Worm (Caenorhabditis elegans) whole organism, L1 larva: ENCODE results near the gene F31E8.4.

Experiments
- C16A3.4 ChIP-seq: fragments of 150-350 bp; optimal IDR thresholded peaks from 2 replicates; lab custom pipeline; 2014; ENCODE audit warnings: missing biosample characterization, missing genetic modification characterization
- F16B12.6 ChIP-seq: fragments of 150-350 bp; optimal IDR thresholded peaks from 2 replicates; lab custom pipeline; 2014; ENCODE audit warnings: missing biosample characterization, missing genetic modification characterization
- blmp-1 ChIP-seq: fragments of 150-350 bp; optimal IDR thresholded peaks from 2 replicates; lab custom pipeline; 2014; ENCODE audit warnings: missing biosample characterization, missing genetic modification characterization
- ceh-63 ChIP-seq: fragments of 200-800 bp; sonication (Bioruptor generic); optimal IDR thresholded peaks from 2 replicates; lab custom pipeline; 2018; ENCODE audit warnings: mild to moderate bottlenecking, missing genetic modification characterization, missing compliant biosample characterization
- ceh-8 ChIP-seq: fragments of 200-800 bp; sonication (Bioruptor generic); optimal IDR thresholded peaks from 2 replicates; lab custom pipeline; 2018; ENCODE audit warnings: mild to moderate bottlenecking, missing genetic modification characterization, moderate library complexity, missing compliant biosample characterization
- ceh-82 ChIP-seq, 3 experiments: fragments of 150-350 bp in 1 of 3; sonication (generic microtip) in 2 of 3; optimal IDR thresholded peaks; 2 replicates each; lab custom pipeline; 2014 to 2017; ENCODE audit warnings: missing biosample characterization in 3 of 3, missing genetic modification characterization in 3 of 3
- ceh-90 ChIP-seq: sonication (generic microtip); optimal IDR thresholded peaks from 2 replicates; lab custom pipeline; 2016; ENCODE audit warnings: missing genetic modification characterization, missing compliant biosample characterization
- dsc-1 ChIP-seq: sonication (generic microtip); optimal IDR thresholded peaks from 2 replicates; lab custom pipeline; 2016; ENCODE audit warnings: mild to moderate bottlenecking, missing genetic modification characterization, missing compliant biosample characterization
- egl-27 ChIP-seq, 2 experiments: fragments of 150-350 bp in 1 of 2; sonication (generic microtip); optimal IDR thresholded peaks; 3 replicates each; lab custom pipeline; 2017 to 2018; ENCODE audit warnings: missing biosample characterization in 2 of 2, missing genetic modification characterization in 2 of 2, missing genetic modification reagents in 2 of 2
- elt-2 ChIP-seq: sonication (generic microtip); optimal IDR thresholded peaks from 2 replicates; lab custom pipeline; 2016; ENCODE audit warnings: missing genetic modification characterization, mild to moderate bottlenecking, inconsistent platforms, missing compliant biosample characterization, missing genetic modification reagents
- ets-5 ChIP-seq: fragments of 200-800 bp; sonication (Bioruptor generic); IDR thresholded peaks from 2 replicates; pipeline ENCODE4 v1.3.6; 2022; ENCODE audit warnings: missing genetic modification characterization, missing compliant biosample characterization
- fkh-10 ChIP-seq: sonication (generic microtip); optimal IDR thresholded peaks from 2 replicates; lab custom pipeline; 2017; ENCODE audit warnings: missing biosample characterization, missing genetic modification reagents, missing genetic modification characterization
- fkh-4 ChIP-seq: sonication (generic microtip); optimal IDR thresholded peaks from 2 replicates; lab custom pipeline; 2016; ENCODE audit warnings: missing compliant biosample characterization, missing genetic modification characterization, borderline replicate concordance
- fkh-8 ChIP-seq: sonication (generic microtip); optimal IDR thresholded peaks from 2 replicates; lab custom pipeline; 2016; ENCODE audit warnings: mild to moderate bottlenecking, missing genetic modification characterization, missing compliant biosample characterization
- fos-1 ChIP-seq: fragments of 150-350 bp; optimal IDR thresholded peaks from 2 replicates; lab custom pipeline; 2014; ENCODE audit warnings: missing biosample characterization, missing genetic modification characterization
- irx-1 ChIP-seq: sonication (generic microtip); optimal IDR thresholded peaks from 2 replicates; lab custom pipeline; 2016; ENCODE audit warnings: missing genetic modification characterization, missing compliant biosample characterization
- jun-1 ChIP-seq: fragments of 150-350 bp; optimal IDR thresholded peaks from 2 replicates; lab custom pipeline; 2014; ENCODE audit warnings: missing biosample characterization, missing genetic modification reagents, missing genetic modification characterization
- lin-14 ChIP-seq: fragments of 200-800 bp; sonication (Bioruptor generic); optimal IDR thresholded peaks from 2 replicates; lab custom pipeline; 2018; ENCODE audit warnings: mild to moderate bottlenecking, missing genetic modification characterization, moderate library complexity, missing compliant biosample characterization
- lin-15B ChIP-seq: fragments of 150-350 bp; sonication (generic microtip); optimal IDR thresholded peaks from 3 replicates; lab custom pipeline; 2014; ENCODE audit warnings: missing biosample characterization, missing genetic modification characterization
- lin-35 ChIP-seq, 2 experiments: fragments of 150-350 bp; optimal IDR thresholded peaks; 2 replicates each; lab custom pipeline; 2014; ENCODE audit warnings: missing biosample characterization in 2 of 2, missing genetic modification characterization in 2 of 2, missing genetic modification reagents in 2 of 2
- lin-39 ChIP-seq: fragments of 150-350 bp; optimal IDR thresholded peaks from 2 replicates; lab custom pipeline; 2014; ENCODE audit warnings: missing biosample characterization, missing genetic modification reagents, missing genetic modification characterization
- lsy-2 ChIP-seq, 2 experiments: fragments of 150-350 bp; optimal IDR thresholded peaks; 2 replicates each; lab custom pipeline; 2014; ENCODE audit warnings: missing biosample characterization in 2 of 2, missing genetic modification characterization in 2 of 2
- mab-9 ChIP-seq: fragments of 200-800 bp; sonication (Bioruptor generic); IDR thresholded peaks from 2 replicates; pipeline ENCODE4 v1.3.6; 2022; ENCODE audit warnings: missing genetic modification reagents, missing genetic modification characterization, missing compliant biosample characterization
- mdl-1 ChIP-seq, 2 experiments: fragments of 150-350 bp; optimal IDR thresholded peaks; 2 replicates each; lab custom pipeline; 2014 to 2017; ENCODE audit warnings: missing biosample characterization in 2 of 2, missing genetic modification characterization in 2 of 2, inconsistent platforms in 1 of 2
- mef-2 ChIP-seq: fragments of 150-350 bp; optimal IDR thresholded peaks from 2 replicates; lab custom pipeline; 2014; ENCODE audit warnings: missing biosample characterization, missing genetic modification characterization
- mep-1 ChIP-seq: fragments of 150-350 bp; optimal IDR thresholded peaks from 2 replicates; lab custom pipeline; 2014; ENCODE audit warnings: missing biosample characterization, missing genetic modification characterization
- nhr-11 ChIP-seq: fragments of 150-350 bp; optimal IDR thresholded peaks from 2 replicates; lab custom pipeline; 2014; ENCODE audit warnings: missing biosample characterization, missing genetic modification characterization
- nhr-12 ChIP-seq: sonication (generic microtip); optimal IDR thresholded peaks from 2 replicates; lab custom pipeline; 2017; ENCODE audit warnings: missing biosample characterization, missing genetic modification characterization
- nhr-19 ChIP-seq: fragments of 200-800 bp; sonication (Bioruptor generic); conservative IDR thresholded peaks from 2 replicates; pipeline ENCODE4 v1.3.6; 2022; ENCODE audit warnings: missing genetic modification characterization, missing compliant biosample characterization
- nhr-20 ChIP-seq: sonication (generic microtip); optimal IDR thresholded peaks from 2 replicates; lab custom pipeline; 2016; ENCODE audit warnings: mild to moderate bottlenecking, missing genetic modification characterization, missing compliant biosample characterization
- nhr-237 ChIP-seq: fragments of 150-350 bp; optimal IDR thresholded peaks from 2 replicates; lab custom pipeline; 2014; ENCODE audit warnings: missing biosample characterization, missing genetic modification characterization
- nhr-47 ChIP-seq: sonication (generic microtip); optimal IDR thresholded peaks from 2 replicates; lab custom pipeline; 2016; ENCODE audit warnings: mild to moderate bottlenecking, missing genetic modification characterization, moderate library complexity, missing compliant biosample characterization
- nhr-71 ChIP-seq: sonication (generic microtip); optimal IDR thresholded peaks from 2 replicates; lab custom pipeline; 2016; ENCODE audit warnings: mild to moderate bottlenecking, missing genetic modification characterization, moderate library complexity, missing compliant biosample characterization
- nhr-76 ChIP-seq: sonication (generic microtip); optimal IDR thresholded peaks from 2 replicates; lab custom pipeline; 2017; ENCODE audit warnings: missing biosample characterization, missing genetic modification characterization
- nhr-85 ChIP-seq: sonication (generic microtip); peaks from one replicate; lab custom pipeline; 2016; ENCODE audit warnings: missing genetic modification characterization, inconsistent platforms, missing compliant biosample characterization
- pag-3 ChIP-seq: sonication (generic microtip); optimal IDR thresholded peaks from 2 replicates; lab custom pipeline; 2017; ENCODE audit warnings: missing genetic modification characterization, mild to moderate bottlenecking, missing compliant biosample characterization, antibody characterized with exemption, borderline replicate concordance; ENCODE audit not compliant: insufficient read depth
- rnt-1 ChIP-seq: sonication (generic microtip); optimal IDR thresholded peaks from 2 replicates; lab custom pipeline; 2016; ENCODE audit warnings: mild to moderate bottlenecking, missing genetic modification characterization, moderate library complexity, missing compliant biosample characterization
- snpc-4 ChIP-seq: fragments of 150-350 bp; optimal IDR thresholded peaks from 2 replicates; lab custom pipeline; 2014; ENCODE audit warnings: missing biosample characterization, missing genetic modification characterization
- snu-23 ChIP-seq: sonication (generic microtip); optimal IDR thresholded peaks from 2 replicates; lab custom pipeline; 2016; ENCODE audit warnings: missing genetic modification characterization, missing compliant biosample characterization
- swsn-7 ChIP-seq: sonication (generic microtip); optimal IDR thresholded peaks from 2 replicates; lab custom pipeline; 2016; ENCODE audit warnings: missing genetic modification characterization, missing compliant biosample characterization
- tbx-2 ChIP-seq: sonication (generic microtip); optimal IDR thresholded peaks from 2 replicates; lab custom pipeline; 2016; ENCODE audit warnings: missing genetic modification characterization, missing compliant biosample characterization
- tlp-1 ChIP-seq: fragments of 150-350 bp; optimal IDR thresholded peaks from 2 replicates; lab custom pipeline; 2014; ENCODE audit warnings: missing biosample characterization, missing genetic modification characterization
- unc-130 ChIP-seq: fragments of 150-350 bp; optimal IDR thresholded peaks from 2 replicates; lab custom pipeline; 2017; ENCODE audit warnings: missing biosample characterization, missing genetic modification characterization, inconsistent platforms
- unc-86 ChIP-seq: sonication (generic microtip); optimal IDR thresholded peaks from 2 replicates; lab custom pipeline; 2016; ENCODE audit warnings: missing genetic modification characterization, missing compliant biosample characterization
- unc-98 ChIP-seq: fragments of 200-800 bp; sonication (Bioruptor generic); IDR thresholded peaks from 2 replicates; pipeline ENCODE4 v1.3.6; 2022; ENCODE audit warnings: missing genetic modification characterization, missing compliant biosample characterization
- vab-15 ChIP-seq: sonication (generic microtip); optimal IDR thresholded peaks from 2 replicates; lab custom pipeline; 2017; ENCODE audit warnings: missing genotype, mild to moderate bottlenecking, missing genetic modification characterization, missing compliant biosample characterization
- xbp-1 ChIP-seq: sonication (generic microtip); optimal IDR thresholded peaks from 2 replicates; lab custom pipeline; 2016; ENCODE audit warnings: missing genetic modification characterization, missing compliant biosample characterization
- ztf-11 ChIP-seq, 2 experiments: sonication (generic microtip); optimal IDR thresholded peaks; 2 replicates each; lab custom pipeline; 2016 to 2017; ENCODE audit warnings: missing genetic modification characterization in 2 of 2, missing biosample characterization in 1 of 2, missing compliant biosample characterization in 1 of 2
- ztf-4 ChIP-seq: fragments of 150-350 bp; optimal IDR thresholded peaks from 2 replicates; lab custom pipeline; 2014; ENCODE audit warnings: missing biosample characterization, missing genetic modification characterization

Gene F31E8.4

ce11 chrII:6823233-6823632, 23.3 kb upstream of the F31E8.4 start:
- no peak for TF ChIP-seq xbp-1 (tag; lab: Kevin White, UChicago)
- no peak for TF ChIP-seq ztf-4 (tag; lab: Kevin White, UChicago)
- TF ChIP-seq rnt-1 (tag; lab: Kevin White, UChicago), result peak; percentile 71
- no peak for TF ChIP-seq nhr-11 (tag; lab: Kevin White, UChicago)
- TF ChIP-seq unc-98 (GFP tag; lab: Robert Waterston, UW), result no peak
- no peak for TF ChIP-seq lin-15B (tag; lab: Kevin White, UChicago)
- TF ChIP-seq unc-86, result no peak
- no peak for TF ChIP-seq fkh-10
- peak; percentile 89 for TF ChIP-seq lin-14 (GFP tag; lab: Kevin White, UChicago)
- TF ChIP-seq blmp-1, result peak; percentile 29
- peak; percentile 40 for TF ChIP-seq mep-1
- TF ChIP-seq snpc-4, result no peak
- peak; percentile 64 for TF ChIP-seq tbx-2 (tag; lab: Kevin White, UChicago)
- TF ChIP-seq pag-3 (tag; lab: Kevin White, UChicago), result no peak
- no peak for TF ChIP-seq ceh-90 (tag; lab: Kevin White, UChicago)
- peak; percentile 1 for TF ChIP-seq jun-1 (tag; lab: Kevin White, UChicago)
- TF ChIP-seq ceh-82 (tag; optimal IDR thresholded peaks at IDR 0.05; lab: Kevin White, UChicago), result no peak
- TF ChIP-seq tlp-1 (tag; lab: Kevin White, UChicago), result no peak
- 0 out of 2 replicates have a peak, but pooled peaks have one; percentile 19 for TF ChIP-seq mab-9 (GFP tag; lab: Robert Waterston, UW)
- TF ChIP-seq lin-35 (GFP tag; optimal IDR thresholded peaks at IDR 0.05; lab: Kevin White, UChicago), result no peak
- peak; percentile 87 for TF ChIP-seq nhr-85 (tag; lab: Kevin White, UChicago)
- TF ChIP-seq nhr-12 (tag; lab: Kevin White, UChicago), result no peak
- TF ChIP-seq nhr-71 (tag; lab: Kevin White, UChicago), result peak; percentile 58
- peak; percentile 43 for TF ChIP-seq unc-130 (tag; lab: Kevin White, UChicago)
- no peak for TF ChIP-seq mdl-1 (tag; optimal IDR thresholded peaks at IDR 0.05; lab: Kevin White, UChicago)
- no peak for TF ChIP-seq C16A3.4 (tag; lab: Kevin White, UChicago)
- no peak for TF ChIP-seq fos-1 (tag; lab: Kevin White, UChicago)
- no peak for TF ChIP-seq nhr-47 (tag; lab: Kevin White, UChicago)
- peak; percentile 23 for TF ChIP-seq nhr-20 (tag; lab: Kevin White, UChicago)
- TF ChIP-seq mef-2 (tag; lab: Kevin White, UChicago), result no peak
- TF ChIP-seq nhr-76, result no peak
- TF ChIP-seq ceh-8 (GFP tag; lab: Kevin White, UChicago), result no peak
- no peak for TF ChIP-seq F16B12.6 (tag; lab: Kevin White, UChicago)
- TF ChIP-seq fkh-8 (tag; lab: Kevin White, UChicago), result no peak
- TF ChIP-seq vab-15 (tag; lab: Kevin White, UChicago), result no peak
- TF ChIP-seq egl-27 (tag; optimal IDR thresholded peaks at IDR 0.05; lab: Kevin White, UChicago), result peak in 1 of 2 experiments; percentile 60
- TF ChIP-seq dsc-1, result peak; percentile 92
- no peak for TF ChIP-seq nhr-237
- peak; percentile 23 for TF ChIP-seq fkh-4
- no peak for TF ChIP-seq lin-39
- peak in 1 of 2 experiments; percentile 13 for TF ChIP-seq ztf-11 (tag; optimal IDR thresholded peaks at IDR 0.05; lab: Kevin White, UChicago)
- TF ChIP-seq nhr-19 (GFP tag; lab: Robert Waterston, UW), result peak; percentile 39; the same call in 1 of the 2 replicates
- TF ChIP-seq elt-2, result no peak
- no peak for TF ChIP-seq ets-5 (GFP tag; lab: Robert Waterston, UW)
- peak; percentile 22 for TF ChIP-seq swsn-7
- TF ChIP-seq snu-23, result peak; percentile 47
- TF ChIP-seq ceh-63, result no peak
- peak; percentile 35 for TF ChIP-seq irx-1
- peak; percentile 19 to 45 for TF ChIP-seq lsy-2 (tag; optimal IDR thresholded peaks at IDR 0.05; lab: Kevin White, UChicago)
